Worm (Caenorhabditis elegans) whole organism, L4 larva: Measurements from ENCODE around the gene C14A4.12.

Experiments used
- F49E8.2 ChIP-seq: sonication (generic microtip); optimal IDR thresholded peaks from 2 replicates; lab custom pipeline; 2016; ENCODE audit warnings: missing compliant biosample characterization, mild to moderate bottlenecking, missing genetic modification characterization, borderline replicate concordance
- ama-1 ChIP-seq: fragments of 150-350 bp; optimal IDR thresholded peaks from 2 replicates; lab custom pipeline; 2014; ENCODE audit warnings: inconsistent platforms, mixed read lengths
- fkh-10 ChIP-seq: fragments of 150-350 bp; optimal IDR thresholded peaks from 2 replicates; lab custom pipeline; 2014; ENCODE audit warnings: missing biosample characterization, missing genetic modification reagents, missing genetic modification characterization
- fos-1 ChIP-seq: fragments of 150-350 bp; optimal IDR thresholded peaks from 2 replicates; lab custom pipeline; 2014; ENCODE audit warnings: missing biosample characterization, missing genetic modification characterization
- lir-3 ChIP-seq: sonication (generic microtip); optimal IDR thresholded peaks from 2 replicates; lab custom pipeline; 2016; ENCODE audit warnings: mild to moderate bottlenecking, missing genetic modification characterization, missing compliant biosample characterization
- mdl-1 ChIP-seq, 2 experiments: fragments of 150-350 bp in 1 of 2; sonication (generic microtip) in 1 of 2; optimal IDR thresholded peaks; 2 replicates each; lab custom pipeline; 2014 to 2017; ENCODE audit warnings: missing biosample characterization in 2 of 2, missing genetic modification characterization in 2 of 2
- mep-1 ChIP-seq: fragments of 150-350 bp; sonication (generic microtip); optimal IDR thresholded peaks from 3 replicates; lab custom pipeline; 2014; ENCODE audit warnings: missing biosample characterization, missing genetic modification characterization
- nhr-28 ChIP-seq: fragments of 150-350 bp; optimal IDR thresholded peaks from 2 replicates; lab custom pipeline; 2014; ENCODE audit warnings: missing biosample characterization, missing genetic modification characterization
- nhr-77 ChIP-seq: fragments of 150-350 bp; optimal IDR thresholded peaks from 2 replicates; lab custom pipeline; 2014; ENCODE audit warnings: missing biosample characterization, missing genetic modification characterization
- pqm-1 ChIP-seq: sonication (generic microtip); optimal IDR thresholded peaks from 2 replicates; lab custom pipeline; 2017; ENCODE audit warnings: missing biosample characterization, missing genetic modification characterization
- snpc-4 ChIP-seq: fragments of 150-350 bp; optimal IDR thresholded peaks from 2 replicates; lab custom pipeline; 2014; ENCODE audit warnings: missing biosample characterization, missing genetic modification characterization
- unc-130 ChIP-seq: sonication (generic microtip); optimal IDR thresholded peaks from 2 replicates; lab custom pipeline; 2016; ENCODE audit warnings: missing genetic modification reagents, missing genetic modification characterization, missing compliant biosample characterization
- unc-62 ChIP-seq, 3 experiments: fragments of 150-350 bp in 1 of 3; sonication (generic microtip); optimal IDR thresholded peaks in 2 of 3; peaks in 1 of 3; 1 replicate in 1 of 3; 2 replicates in 2 of 3; lab custom pipeline; 2014 to 2017; ENCODE audit warnings: missing biosample characterization in 3 of 3, missing genetic modification characterization in 3 of 3, missing genetic modification reagents in 3 of 3, missing genotype in 1 of 3
- zip-2 ChIP-seq: fragments of 150-350 bp; optimal IDR thresholded peaks from 2 replicates; lab custom pipeline; 2014; ENCODE audit warnings: missing biosample characterization, missing genetic modification characterization

ce11 chrII:10594312-10594711 is 18.5 kb upstream of the C14A4.12 start:
- no peak for TF ChIP-seq nhr-28 (tag; lab: Kevin White, UChicago)
- TF ChIP-seq snpc-4 (tag; lab: Kevin White, UChicago), result no peak
- no peak for TF ChIP-seq pqm-1
- TF ChIP-seq zip-2 (tag; lab: Kevin White, UChicago), result no peak
- TF ChIP-seq unc-130, result no peak
- TF ChIP-seq fkh-10, result no peak
- no peak for TF ChIP-seq unc-62 (GFP tag; optimal IDR thresholded peaks at IDR 0.05 in 1 of 2; lab: Kevin White, UChicago)
- no peak for TF ChIP-seq unc-62 (tag; optimal IDR thresholded peaks at IDR 0.05; lab: Kevin White, UChicago)
- no peak for TF ChIP-seq ama-1
- no peak for TF ChIP-seq F49E8.2 (tag; lab: Kevin White, UChicago)
- TF ChIP-seq nhr-77 (tag; lab: Kevin White, UChicago), result no peak
- TF ChIP-seq mdl-1 (tag; optimal IDR thresholded peaks at IDR 0.05; lab: Kevin White, UChicago), result no peak
- no peak for TF ChIP-seq mep-1 (tag; lab: Kevin White, UChicago)
- no peak for TF ChIP-seq fos-1 (tag; lab: Kevin White, UChicago)
- no peak for TF ChIP-seq lir-3
